Fruit fly (Drosophila melanogaster): ENCODE results near the gene RfC38.

DNA sequence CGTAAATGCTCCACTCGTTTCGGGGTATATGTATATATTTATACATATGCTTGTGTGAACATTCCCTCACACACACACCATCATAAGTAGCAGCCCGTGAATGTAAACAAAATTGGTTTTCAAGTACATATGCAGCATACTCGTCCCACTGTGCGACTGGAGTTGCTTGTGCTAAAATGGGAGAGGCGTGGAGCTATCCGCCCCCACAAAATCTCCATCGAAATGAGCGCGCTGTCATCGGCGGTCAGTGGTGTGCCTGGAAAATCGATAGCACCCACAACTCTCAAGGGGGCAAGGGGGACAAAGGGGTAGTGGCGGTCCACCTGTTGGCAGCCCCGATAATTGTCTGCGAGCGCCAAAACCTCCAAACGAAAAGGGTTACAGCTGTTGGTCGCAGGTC is 37.6 kb upstream of the RfC38 start:
- TF ChIP-seq CTCF (optimal IDR thresholded peaks at IDR 0.05), result no peak
- no peak for TF ChIP-seq CG8478 (optimal IDR thresholded peaks at IDR 0.05)

Measured in S2 (cell line).